Fruit fly (Drosophila melanogaster) whole organism, embryonic: ENCODE results near the gene CG15764.

Source experiments
- Aef1 ChIP-seq: fragments of 200-800 bp; sonication (Bioruptor generic); IDR thresholded peaks from 3 replicates; pipeline ENCODE4 v1.3.6; 2022; ENCODE audit warnings: missing biosample characterization, missing genetic modification characterization
- Bgb ChIP-seq: fragments of 200-800 bp; sonication (Bioruptor generic); IDR thresholded peaks from 2 replicates; pipeline ENCODE4 v1.3.6; 2022; ENCODE audit warnings: missing biosample characterization, missing genetic modification characterization; ENCODE audit not compliant: partially characterized antibody
- Bteb2 ChIP-seq: fragments of 200-800 bp; sonication (Bioruptor generic); optimal IDR thresholded peaks from 2 replicates; lab custom pipeline; 2016; ENCODE audit warnings: missing biosample characterization, missing genetic modification characterization
- CG10267 ChIP-seq: fragments of 200-800 bp; sonication (Bioruptor generic); optimal IDR thresholded peaks from 2 replicates; lab custom pipeline; 2018; ENCODE audit warnings: missing biosample characterization, mild to moderate bottlenecking, missing genetic modification characterization, moderate library complexity
- CG10654 ChIP-seq: fragments of 200-800 bp; sonication (Bioruptor generic); optimal IDR thresholded peaks from 2 replicates; lab custom pipeline; 2016; ENCODE audit warnings: missing biosample characterization, missing genetic modification characterization
- CG12071 ChIP-seq: fragments of 200-800 bp; sonication (Bioruptor generic); optimal IDR thresholded peaks from 3 replicates; lab custom pipeline; 2018; ENCODE audit warnings: missing biosample characterization, mild to moderate bottlenecking, missing genetic modification characterization
- CG12236 ChIP-seq: fragments of 200-800 bp; sonication (Bioruptor generic); optimal IDR thresholded peaks from 2 replicates; lab custom pipeline; 2016; ENCODE audit warnings: missing biosample characterization, missing genetic modification characterization
- CG15696 ChIP-seq: fragments of 200-800 bp; sonication (Bioruptor generic); optimal IDR thresholded peaks from 2 replicates; lab custom pipeline; 2019; ENCODE audit warnings: missing biosample characterization, mild to moderate bottlenecking, missing genetic modification characterization, moderate library complexity
- CG2202 ChIP-seq: fragments of 200-800 bp; sonication (Bioruptor generic); optimal IDR thresholded peaks from 2 replicates; lab custom pipeline; 2018; ENCODE audit warnings: missing biosample characterization, mild to moderate bottlenecking, missing genetic modification characterization
- CG2889 ChIP-seq: fragments of 200-800 bp; sonication (Bioruptor generic); IDR thresholded peaks from 3 replicates; pipeline ENCODE4 v1.3.6; 2022; ENCODE audit warnings: missing biosample characterization, missing genetic modification characterization
- CG3281 ChIP-seq: fragments of 200-800 bp; sonication (Bioruptor generic); optimal IDR thresholded peaks from 3 replicates; lab custom pipeline; 2017; ENCODE audit warnings: missing biosample characterization, mild to moderate bottlenecking, missing genetic modification characterization
- CG42726 ChIP-seq: fragments of 200-800 bp; sonication (Bioruptor generic); IDR thresholded peaks from 2 replicates; pipeline ENCODE4 v1.3.6; 2022; ENCODE audit warnings: missing biosample characterization, missing genetic modification characterization; ENCODE audit not compliant: partially characterized antibody
- CG6791 ChIP-seq: fragments of 200-800 bp; sonication (Bioruptor generic); IDR thresholded peaks from 3 replicates; pipeline ENCODE4 v1.3.6; 2022; ENCODE audit warnings: missing biosample characterization, missing genetic modification characterization; ENCODE audit not compliant: partially characterized antibody
- CG6813 ChIP-seq: fragments of 200-800 bp; sonication (Bioruptor generic); optimal IDR thresholded peaks from 2 replicates; lab custom pipeline; 2017; ENCODE audit warnings: missing biosample characterization, missing genetic modification characterization, mild to moderate bottlenecking, moderate library complexity, missing genetic modification reagents
- CG7786 ChIP-seq: fragments of 200-800 bp; sonication (Bioruptor generic); optimal IDR thresholded peaks from 2 replicates; lab custom pipeline; 2016; ENCODE audit warnings: missing biosample characterization, missing genetic modification characterization
- CG9215 ChIP-seq: fragments of 200-800 bp; sonication (Bioruptor generic); IDR thresholded peaks from 2 replicates; pipeline ENCODE4 v1.3.6; 2022; ENCODE audit warnings: missing biosample characterization, missing genetic modification characterization
- CG9797 ChIP-seq: fragments of 200-800 bp; sonication (Bioruptor generic); optimal IDR thresholded peaks from 3 replicates; lab custom pipeline; 2018; ENCODE audit warnings: missing biosample characterization, mild to moderate bottlenecking, missing genetic modification characterization
- CrebB ChIP-seq: fragments of 200-800 bp; sonication (Bioruptor generic); optimal IDR thresholded peaks from 3 replicates; lab custom pipeline; 2018; ENCODE audit warnings: missing biosample characterization, mild to moderate bottlenecking, missing genetic modification characterization
- Dp ChIP-seq: fragments of 200-800 bp; sonication (Bioruptor generic); optimal IDR thresholded peaks from 2 replicates; lab custom pipeline; 2018; ENCODE audit warnings: missing biosample characterization, mild to moderate bottlenecking, missing genetic modification characterization, moderate library complexity
- Dref ChIP-seq: fragments of 200-800 bp; sonication (Bioruptor generic); IDR thresholded peaks from 2 replicates; pipeline ENCODE4 v1.3.6; 2022; ENCODE audit warnings: missing biosample characterization, missing genetic modification characterization
- Drgx ChIP-seq: fragments of 200-800 bp; sonication (Bioruptor generic); IDR thresholded peaks from 2 replicates; pipeline ENCODE4 v1.3.6; 2022; ENCODE audit warnings: missing biosample characterization, missing genetic modification characterization
- H2.0 ChIP-seq: fragments of 200-800 bp; sonication (Bioruptor generic); IDR thresholded peaks from 2 replicates; pipeline ENCODE4 v1.3.6; 2022; ENCODE audit warnings: missing biosample characterization, missing genetic modification characterization
- Hr3 ChIP-seq: fragments of 200-800 bp; sonication (Bioruptor generic); optimal IDR thresholded peaks from 3 replicates; lab custom pipeline; 2016; ENCODE audit warnings: missing biosample characterization, missing genetic modification characterization
- Hr39 ChIP-seq: fragments of >200 bp; optimal IDR thresholded peaks from 2 replicates; lab custom pipeline; 2017
- NC2β ChIP-seq: fragments of 200-800 bp; sonication (Bioruptor generic); optimal IDR thresholded peaks from 2 replicates; lab custom pipeline; 2016; ENCODE audit warnings: missing biosample characterization, missing genetic modification characterization
- Sin3A ChIP-seq: fragments of >200 bp; optimal IDR thresholded peaks from 2 replicates; lab custom pipeline; 2018
- Sox100B ChIP-seq: fragments of 200-800 bp; sonication (Bioruptor generic); optimal IDR thresholded peaks from 3 replicates; lab custom pipeline; 2018; ENCODE audit warnings: missing biosample characterization, mild to moderate bottlenecking, missing genetic modification characterization
- cad ChIP-seq: fragments of >200 bp; optimal IDR thresholded peaks from 2 replicates; lab custom pipeline; 2017; ENCODE audit warnings: missing biosample characterization, missing genetic modification characterization
- caup ChIP-seq: fragments of 200-800 bp; sonication (Bioruptor generic); optimal IDR thresholded peaks from 3 replicates; lab custom pipeline; 2017; ENCODE audit warnings: missing biosample characterization, mild to moderate bottlenecking, missing genetic modification characterization, moderate library complexity; ENCODE audit not compliant: severe bottlenecking
- cg ChIP-seq: fragments of 200-800 bp; sonication (Bioruptor generic); optimal IDR thresholded peaks from 3 replicates; lab custom pipeline; 2019; ENCODE audit warnings: missing biosample characterization, mild to moderate bottlenecking, missing genetic modification characterization, moderate library complexity
- dan ChIP-seq: fragments of 200-800 bp; sonication (Bioruptor generic); IDR thresholded peaks from 2 replicates; pipeline ENCODE4 v1.3.6; 2022; ENCODE audit warnings: missing biosample characterization, missing genetic modification characterization
- emc ChIP-seq: fragments of 200-800 bp; sonication (Bioruptor generic); optimal IDR thresholded peaks from 2 replicates; lab custom pipeline; 2016; ENCODE audit warnings: missing biosample characterization, missing genetic modification characterization
- ems ChIP-seq: fragments of 200-800 bp; sonication (Bioruptor generic); optimal IDR thresholded peaks from 3 replicates; lab custom pipeline; 2016; ENCODE audit warnings: missing biosample characterization, missing genetic modification characterization
- kay ChIP-seq: fragments of 200-800 bp; sonication (Bioruptor generic); optimal IDR thresholded peaks from 2 replicates; lab custom pipeline; 2016; ENCODE audit warnings: missing biosample characterization, missing genetic modification characterization
- klu ChIP-seq: fragments of 200-800 bp; sonication (Bioruptor generic); IDR thresholded peaks from 2 replicates; pipeline ENCODE4 v1.3.6; 2022; ENCODE audit warnings: missing biosample characterization, missing genetic modification characterization
- lab ChIP-seq: fragments of 200-800 bp; sonication (Bioruptor generic); optimal IDR thresholded peaks from 3 replicates; lab custom pipeline; 2017; ENCODE audit warnings: missing biosample characterization, missing genetic modification characterization, mild to moderate bottlenecking, moderate library complexity, missing genetic modification reagents
- maf-S ChIP-seq: fragments of 200-800 bp; sonication (Bioruptor generic); optimal IDR thresholded peaks from 2 replicates; lab custom pipeline; 2016; ENCODE audit warnings: missing biosample characterization, missing genetic modification characterization
- nerfin-2 ChIP-seq: fragments of 200-800 bp; sonication (Bioruptor generic); IDR thresholded peaks from 2 replicates; pipeline ENCODE4 v1.3.6; 2022; ENCODE audit warnings: missing biosample characterization, missing genetic modification characterization; ENCODE audit not compliant: partially characterized antibody
- pita ChIP-seq: fragments of 200-800 bp; sonication (Bioruptor generic); optimal IDR thresholded peaks from 2 replicates; lab custom pipeline; 2017; ENCODE audit warnings: missing biosample characterization, mild to moderate bottlenecking, missing genetic modification characterization
- psq ChIP-seq: fragments of 200-800 bp; sonication (Bioruptor generic); optimal IDR thresholded peaks from 2 replicates; lab custom pipeline; 2017; ENCODE audit warnings: missing biosample characterization, missing genetic modification characterization
- ranshi ChIP-seq: fragments of 200-800 bp; sonication (Bioruptor generic); IDR thresholded peaks from 2 replicates; pipeline ENCODE4 v1.3.6; 2022; ENCODE audit warnings: missing biosample characterization, missing genetic modification characterization
- scrt ChIP-seq: fragments of 200-800 bp; sonication (Bioruptor generic); optimal IDR thresholded peaks from 2 replicates; lab custom pipeline; 2018; ENCODE audit warnings: missing biosample characterization, mild to moderate bottlenecking, missing genetic modification characterization, moderate library complexity
- sens ChIP-seq: fragments of 200-800 bp; sonication (Bioruptor generic); peaks from one replicate; lab custom pipeline; 2016; ENCODE audit warnings: missing biosample characterization, missing genetic modification characterization
- sr ChIP-seq: fragments of 200-800 bp; sonication (Bioruptor generic); IDR thresholded peaks from 3 replicates; pipeline ENCODE4 v1.3.6; 2022; ENCODE audit warnings: missing biosample characterization, missing genetic modification characterization
- sug ChIP-seq: fragments of 200-800 bp; optimal IDR thresholded peaks from 2 replicates; lab custom pipeline; 2019; ENCODE audit warnings: missing biosample characterization, mild to moderate bottlenecking, missing genetic modification characterization, moderate library complexity
- ttk ChIP-seq: fragments of 200-800 bp; sonication (Bioruptor generic); IDR thresholded peaks from 2 replicates; pipeline ENCODE4 v2.1.2; 2022; ENCODE audit warnings: missing biosample characterization, missing genetic modification characterization
- vfl ChIP-seq: fragments of 200-800 bp; sonication (Bioruptor generic); optimal IDR thresholded peaks from 2 replicates; lab custom pipeline; 2016; ENCODE audit warnings: missing biosample characterization, missing genetic modification characterization
- zf30C ChIP-seq: fragments of 200-800 bp; sonication (Bioruptor generic); optimal IDR thresholded peaks from 3 replicates; lab custom pipeline; 2018; ENCODE audit warnings: missing biosample characterization, mild to moderate bottlenecking, missing genetic modification characterization

Gene CG15764

DNA sequence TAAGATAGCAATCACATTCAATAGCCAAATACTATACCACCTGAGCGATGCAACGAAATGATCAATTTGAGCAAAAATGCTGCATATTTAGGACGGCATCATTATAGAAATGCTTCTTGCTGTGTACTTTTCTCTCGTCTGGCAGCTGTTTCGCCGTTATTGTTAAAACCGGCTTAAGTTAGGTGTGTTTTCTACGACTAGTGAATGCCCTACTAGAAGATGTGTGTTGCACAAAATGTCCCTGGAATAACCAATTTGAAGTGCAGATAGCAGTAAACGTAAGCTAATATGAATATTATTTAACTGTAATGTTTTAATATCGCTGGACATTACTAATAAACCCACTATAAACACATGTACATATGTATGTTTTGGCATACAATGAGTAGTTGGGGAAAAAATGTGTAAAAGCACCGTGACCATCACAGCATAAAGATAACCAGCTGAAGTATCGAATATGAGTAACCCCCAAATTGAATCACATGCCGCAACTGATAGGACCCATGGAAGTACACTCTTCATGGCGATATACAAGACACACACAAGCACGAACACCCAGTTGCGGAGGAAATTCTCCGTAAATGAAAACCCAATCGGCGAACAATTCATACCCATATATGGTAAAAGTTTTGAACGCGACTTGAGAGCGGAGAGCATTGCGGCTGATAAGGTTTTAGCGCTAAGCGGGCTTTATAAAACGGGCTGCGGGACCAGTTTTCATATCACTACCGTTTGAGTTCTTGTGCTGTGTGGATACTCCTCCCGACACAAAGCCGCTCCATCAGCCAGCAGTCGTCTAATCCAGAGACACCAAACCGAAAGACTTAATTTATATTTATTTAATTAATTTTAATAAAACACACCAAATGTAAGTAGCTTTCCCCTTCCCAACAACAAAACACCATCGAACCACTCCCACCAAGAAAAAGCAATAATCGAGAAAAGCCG is 31.5 kb downstream of the CG15764 start, which contains the start of gene Act5C (continued):
- TF ChIP-seq caup (GFP tag; lab: Kevin White, UChicago) (peak; percentile 90), CG7786 (GFP tag; lab: Kevin White, UChicago) (peak; percentile 96), nerfin-2 (no peak), klu (GFP tag; lab: Robert Waterston, UW) (peak; percentile 77), dan (GFP tag; lab: Robert Waterston, UW) (peak; percentile 83), kay (GFP tag; lab: Kevin White, UChicago) (peak; percentile 89), Bgb (GFP tag; lab: Robert Waterston, UW) (no peak; the same call in 1 of the 2 replicates), Sin3A (lab: Kevin White, UChicago) (no peak), CG10654 (GFP tag; lab: Kevin White, UChicago) (peak; percentile 92), ttk (peak; percentile 90), zf30C (GFP tag; lab: Kevin White, UChicago) (peak; percentile 100), CG2202 (tag; lab: Kevin White, UChicago) (peak; percentile 90), CG10267 (tag; lab: Kevin White, UChicago) (peak; percentile 91), CG9797 (GFP tag; lab: Kevin White, UChicago) (peak; percentile 42), psq (peak; percentile 74), Dp (GFP tag; lab: Kevin White, UChicago) (no peak), Hr3 (peak; percentile 93), ems (GFP tag; lab: Kevin White, UChicago) (peak; percentile 95), cg (GFP tag; lab: Kevin White, UChicago) (peak; percentile 59), sens (GFP tag; lab: Kevin White, UChicago) (peak; percentile 99), CG2889 (GFP tag; lab: Robert Waterston, UW) (peak; percentile 77; the same call in 2 of the 3 replicates), Sox100B (GFP tag; lab: Kevin White, UChicago) (peak; percentile 88), maf-S (GFP tag; lab: Kevin White, UChicago) (peak; percentile 91), pita (GFP tag; lab: Kevin White, UChicago) (no peak), vfl (peak; percentile 79), lab (GFP tag; lab: Kevin White, UChicago) (peak; percentile 94), NC2β (GFP tag; lab: Kevin White, UChicago) (peak; percentile 93), emc (GFP tag; lab: Kevin White, UChicago) (peak; percentile 85), CG42726 (0 out of 2 replicates have a peak, but pooled peaks have one; percentile 46), Dref (GFP tag; lab: Robert Waterston, UW) (no peak), H2.0 (GFP tag; lab: Robert Waterston, UW) (peak; percentile 94)
- TF ChIP-seq, all 482 proteins: peak for 432

DNA sequence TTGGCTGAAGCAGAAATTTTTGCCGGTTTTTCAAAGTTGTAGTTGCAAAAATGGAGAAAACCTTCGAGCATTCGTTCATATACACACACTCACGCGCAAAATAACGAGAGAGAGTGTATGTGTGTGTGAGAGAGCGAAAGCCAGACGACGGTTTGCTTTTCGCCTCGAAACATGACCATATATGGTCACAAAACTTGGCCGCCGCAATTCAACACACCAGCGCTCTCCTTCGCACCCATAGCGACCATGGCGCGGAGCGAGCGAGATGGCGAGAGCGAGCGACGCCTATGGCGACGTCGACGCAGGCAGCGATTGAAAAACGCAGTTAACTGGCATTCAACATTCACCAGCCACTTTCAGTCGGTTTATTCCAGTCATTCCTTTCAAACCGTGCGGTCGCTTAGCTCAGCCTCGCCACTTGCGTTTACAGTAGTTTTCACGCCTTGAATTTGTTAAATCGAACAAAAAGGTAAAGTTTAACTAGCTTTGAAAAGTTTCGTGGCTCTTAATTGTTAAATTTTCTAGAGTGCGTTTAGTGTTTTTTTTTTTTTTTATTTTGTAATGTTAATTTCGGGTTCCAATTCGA is 32.8 kb downstream of the CG15764 start:
- TF ChIP-seq CG15696 (tag; lab: Kevin White, UChicago) (no peak), sug (tag; lab: Kevin White, UChicago) (no peak), CG6791 (GFP tag; lab: Robert Waterston, UW) (0 out of 3 replicates have a peak, but pooled peaks have one; percentile 19), CG12236 (GFP tag; lab: Kevin White, UChicago) (no peak), Hr39 (no peak), CG12071 (GFP tag; lab: Kevin White, UChicago) (no peak), CG3281 (GFP tag; lab: Kevin White, UChicago) (no peak), cad (GFP tag; lab: Kevin White, UChicago) (no peak), Bteb2 (GFP tag; lab: Kevin White, UChicago) (no peak), CG6813 (GFP tag; lab: Kevin White, UChicago) (peak; percentile 45), sr (0 out of 3 replicates have a peak, but pooled peaks have one; percentile 8), Drgx (GFP tag; lab: Robert Waterston, UW) (0 out of 2 replicates have a peak, but pooled peaks have one; percentile 38), CG9215 (GFP tag; lab: Robert Waterston, UW) (peak; percentile 34; the same call in 1 of the 2 replicates), Aef1 (GFP tag; lab: Robert Waterston, UW) (no peak), lab (GFP tag; lab: Kevin White, UChicago) (peak; percentile 72), CG10654 (GFP tag; lab: Kevin White, UChicago) (no peak), CrebB (tag; lab: Kevin White, UChicago) (no peak), ranshi (GFP tag; lab: Robert Waterston, UW) (peak; percentile 40; the same call in 1 of the 2 replicates), scrt (GFP tag; lab: Kevin White, UChicago) (peak; percentile 62)
